Worm (Caenorhabditis elegans): ENCODE data around the gene toe-2.

ce11 chrII:6513911-6514310 lies 7.3 kb downstream of the toe-2 start, which contains the start of gene R05G9R.1:
- no peak for TF ChIP-seq tbx-8 (GFP tag; optimal IDR thresholded peaks at IDR 0.05)
- TF ChIP-seq unc-39 (tag; optimal IDR thresholded peaks at IDR 0.05), result no peak
- no peak for TF ChIP-seq lin-13 (tag; optimal IDR thresholded peaks at IDR 0.05)
- TF ChIP-seq lsy-2 (tag; optimal IDR thresholded peaks at IDR 0.05), result no peak
- no peak for TF ChIP-seq nhr-237 (tag; optimal IDR thresholded peaks at IDR 0.05)
- no peak for TF ChIP-seq nhr-76 (tag; optimal IDR thresholded peaks at IDR 0.05)

Data from whole organism, mixed stage, embryonic.